Fruit fly (Drosophila melanogaster): ENCODE data around the gene apolpp.
A peak's percentile ranks its signal among the peaks of the same experiment; 100 is the strongest.

The apolpp gene

DNA sequence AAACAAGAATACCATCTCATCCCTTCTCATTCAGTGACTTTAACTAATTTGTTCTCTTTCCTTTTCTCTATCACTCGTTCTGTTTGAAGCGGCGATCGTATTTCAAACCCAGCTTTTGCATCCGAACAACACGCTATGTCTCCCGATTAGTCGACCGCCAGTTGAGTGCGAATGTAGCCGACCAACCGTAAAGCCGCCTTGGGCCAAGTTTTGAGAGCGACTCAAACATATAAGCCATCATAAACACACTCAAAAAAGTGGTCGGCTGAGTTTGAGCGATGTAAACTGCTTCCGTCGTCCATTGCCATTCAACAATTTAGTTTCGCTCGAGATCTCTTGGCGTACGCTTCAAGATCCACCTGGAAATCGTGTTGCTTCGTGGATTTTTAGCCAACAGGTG, 27.7 kb downstream of the apolpp start, which contains the start of gene sv:
Gene sv (plus strand): TSS at position 319 of the 400 bp plus-strand sequence.
- TF ChIP-seq kay (GFP tag; ENCODE audit: borderline replicate concordance) = no peak

DNA sequence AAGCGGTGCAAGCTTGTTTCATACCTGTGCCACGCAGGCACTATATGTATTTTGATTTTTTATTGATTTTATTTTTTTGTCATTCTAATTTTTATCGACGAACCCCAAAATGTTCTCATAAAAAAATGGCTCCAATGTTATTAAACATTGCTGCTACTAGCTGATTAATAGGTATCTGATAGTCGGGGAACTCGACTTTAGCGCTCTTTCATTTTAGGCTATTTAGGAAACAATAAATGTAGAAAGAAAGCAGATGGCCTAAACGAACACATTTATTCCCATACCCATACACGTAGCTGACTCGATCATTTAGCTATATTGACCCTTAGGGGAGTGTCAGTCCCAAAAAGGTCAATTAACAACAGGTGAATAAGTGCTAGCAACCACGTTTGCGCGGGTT, 29.5 kb downstream of the apolpp start:
- TF ChIP-seq CG7101 (tag; optimal IDR thresholded peaks at IDR 0.05) = no peak
- no peak for TF ChIP-seq CG12768 (GFP tag; optimal IDR thresholded peaks at IDR 0.05)
- no peak for TF ChIP-seq cnc (optimal IDR thresholded peaks at IDR 0.05)
- no peak for TF ChIP-seq Crg-1 (GFP tag; optimal IDR thresholded peaks at IDR 0.05)
- no peak for TF ChIP-seq CG11617 (GFP tag; optimal IDR thresholded peaks at IDR 0.05)
- no peak for TF ChIP-seq kay (GFP tag; ENCODE audit: borderline replicate concordance)
- TF ChIP-seq ovo (GFP tag; optimal IDR thresholded peaks at IDR 0.05) = no peak
- no peak for TF ChIP-seq CG7045 (GFP tag; optimal IDR thresholded peaks at IDR 0.05)
- TF ChIP-seq Mnt (GFP tag; optimal IDR thresholded peaks at IDR 0.05) = no peak
- no peak for TF ChIP-seq pad (GFP tag; optimal IDR thresholded peaks at IDR 0.05)
- TF ChIP-seq toe (GFP tag; optimal IDR thresholded peaks at IDR 0.05) = no peak
- no peak for TF ChIP-seq cic (GFP tag; optimal IDR thresholded peaks at IDR 0.05)
- TF ChIP-seq CG33017 (tag; optimal IDR thresholded peaks at IDR 0.05) = no peak
- TF ChIP-seq Hr96 (GFP tag; optimal IDR thresholded peaks at IDR 0.05) = no peak
- TF ChIP-seq CG14711 (tag; optimal IDR thresholded peaks at IDR 0.05) = no peak
- TF ChIP-seq CG1620 (GFP tag; optimal IDR thresholded peaks at IDR 0.05) = no peak
- TF ChIP-seq Clk (GFP tag; optimal IDR thresholded peaks at IDR 0.05) = no peak
- no peak for TF ChIP-seq bab1 (GFP tag; optimal IDR thresholded peaks at IDR 0.05)
- TF ChIP-seq tj (GFP tag; optimal IDR thresholded peaks at IDR 0.05) = no peak
- TF ChIP-seq CG5204 (GFP tag; optimal IDR thresholded peaks at IDR 0.05) = no peak

DNA sequence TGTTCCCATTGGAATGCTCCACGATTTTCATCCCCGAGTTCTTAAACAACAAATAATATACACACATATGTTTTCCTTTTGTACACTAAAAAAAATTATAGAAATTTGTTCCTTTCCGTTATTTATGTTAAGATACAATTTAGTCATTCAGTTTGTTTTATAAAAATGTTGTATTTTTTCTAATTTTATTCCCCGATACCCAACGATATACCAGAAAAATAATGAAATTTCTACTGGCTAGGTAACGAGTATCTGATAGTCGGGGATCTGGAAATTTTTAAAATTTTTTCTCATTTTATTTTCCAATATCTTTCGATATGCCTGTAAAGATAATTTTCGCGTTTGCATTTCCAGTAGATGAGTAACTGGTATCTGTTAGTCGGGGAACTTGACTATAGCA, 32.7 kb downstream of the apolpp start:
- TF ChIP-seq cic (GFP tag; optimal IDR thresholded peaks at IDR 0.05) = no peak

DNA sequence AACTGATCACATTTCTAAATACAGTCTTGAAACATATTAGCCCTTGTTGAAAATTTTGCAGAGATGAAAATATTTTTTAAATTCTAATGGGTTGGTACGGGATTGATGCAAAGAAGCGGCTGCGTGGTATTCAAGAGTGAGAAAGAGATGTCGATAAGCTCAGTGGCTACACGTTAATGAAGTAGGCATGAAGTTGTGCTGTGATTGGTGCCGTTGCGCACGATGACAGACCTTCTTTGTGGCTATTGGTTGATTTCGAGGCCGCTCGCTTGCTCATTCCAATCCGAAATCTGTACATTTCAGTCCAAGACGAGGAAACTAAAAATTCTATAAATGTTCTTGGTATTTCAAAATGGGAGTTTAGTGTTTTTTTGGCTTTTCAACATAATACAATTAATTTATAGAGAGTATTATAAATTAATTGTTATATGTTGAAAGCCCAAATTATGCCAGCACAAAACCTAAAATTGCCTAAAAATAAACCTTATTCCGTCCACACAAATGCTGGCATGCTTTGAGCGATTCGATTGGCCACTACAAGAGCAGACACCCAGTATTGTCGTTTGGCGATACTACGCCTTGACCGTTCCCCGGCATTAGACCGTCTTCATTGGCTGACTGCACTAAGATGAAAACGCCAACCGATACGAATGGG, 37.0 kb downstream of the apolpp start:
- TF ChIP-seq Crg-1 (GFP tag; optimal IDR thresholded peaks at IDR 0.05) (no peak), pad (GFP tag; optimal IDR thresholded peaks at IDR 0.05) (no peak), CG14711 (tag; optimal IDR thresholded peaks at IDR 0.05) (no peak), CG7101 (tag; optimal IDR thresholded peaks at IDR 0.05) (no peak), bab1 (GFP tag; optimal IDR thresholded peaks at IDR 0.05) (no peak), Hr96 (GFP tag; optimal IDR thresholded peaks at IDR 0.05) (no peak), CG12768 (GFP tag; optimal IDR thresholded peaks at IDR 0.05) (no peak), cnc (optimal IDR thresholded peaks at IDR 0.05) (no peak)

DNA sequence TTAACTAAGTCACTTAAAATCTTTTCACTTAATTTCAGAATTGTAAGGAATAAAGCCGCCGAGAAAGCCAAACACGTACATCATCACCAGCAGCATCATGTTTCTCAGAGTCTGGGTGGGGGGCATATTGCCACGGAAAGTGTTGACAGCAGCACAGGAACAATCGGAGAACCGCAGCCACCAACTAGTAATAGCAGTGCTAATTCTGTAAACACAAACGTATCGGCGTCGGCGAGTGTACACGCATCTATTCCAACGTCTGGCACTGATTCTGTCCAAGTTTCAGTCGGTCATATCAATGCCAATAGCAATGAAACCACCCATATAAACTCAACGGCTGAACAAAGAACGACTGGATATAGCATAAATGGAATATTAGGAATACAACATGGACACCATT, 45.3 kb downstream of the apolpp start:
- TF ChIP-seq kay (GFP tag; ENCODE audit: borderline replicate concordance) = peak; percentile 7
- TF ChIP-seq toe (GFP tag; optimal IDR thresholded peaks at IDR 0.05) = no peak

DNA sequence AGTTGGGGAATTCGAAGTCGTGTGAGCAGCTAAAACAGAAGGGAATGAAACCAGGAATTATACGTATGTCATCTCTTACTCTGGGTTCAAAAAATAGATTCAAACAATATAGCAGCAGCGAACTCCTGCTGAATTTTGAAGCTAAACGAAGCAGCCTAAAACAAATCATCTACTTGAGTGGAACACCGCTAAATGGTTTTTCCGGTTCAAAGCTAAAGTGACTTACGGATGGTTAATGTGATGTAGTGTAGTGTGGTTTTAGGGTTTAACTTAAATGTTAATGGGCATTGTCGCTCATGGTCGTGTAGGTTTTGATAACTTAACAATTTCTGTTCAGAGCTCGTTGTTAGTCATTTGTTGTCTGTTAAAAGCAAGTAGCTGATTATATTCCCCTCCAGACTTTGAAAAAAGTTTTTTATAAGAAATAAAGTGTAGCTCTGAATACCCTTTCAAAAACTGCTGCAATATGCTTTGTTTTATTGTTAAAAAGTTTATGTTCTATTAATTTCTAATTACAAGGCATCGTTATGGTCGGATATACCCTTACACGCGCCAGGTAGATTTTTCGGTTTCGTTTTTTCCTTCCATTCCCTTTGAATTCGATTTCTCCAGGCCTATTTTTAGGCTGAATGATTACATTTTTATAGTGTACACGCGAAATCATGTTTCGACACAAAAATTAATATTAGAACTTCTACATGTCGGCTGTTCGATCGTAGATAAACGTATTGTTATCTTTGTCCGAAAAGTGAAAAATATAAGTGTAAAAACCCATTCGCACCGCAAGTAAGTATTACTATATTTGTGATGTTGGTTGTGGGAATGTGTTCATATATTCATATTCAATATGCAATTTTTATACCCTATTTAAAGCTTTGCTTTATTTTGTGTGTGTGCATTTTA, 52.3 kb downstream of the apolpp start:
- no peak for TF ChIP-seq cnc (optimal IDR thresholded peaks at IDR 0.05)
- peak; percentile 9 for TF ChIP-seq Crg-1 (GFP tag; optimal IDR thresholded peaks at IDR 0.05)
- TF ChIP-seq ovo (GFP tag; optimal IDR thresholded peaks at IDR 0.05) = no peak
- peak; percentile 80 for TF ChIP-seq CG7101 (tag; optimal IDR thresholded peaks at IDR 0.05)
- TF ChIP-seq tj (GFP tag; optimal IDR thresholded peaks at IDR 0.05) = peak; percentile 14
- peak; percentile 74 for TF ChIP-seq CG14711 (tag; optimal IDR thresholded peaks at IDR 0.05)
- no peak for TF ChIP-seq Clk (GFP tag; optimal IDR thresholded peaks at IDR 0.05)
- no peak for TF ChIP-seq CG1620 (GFP tag; optimal IDR thresholded peaks at IDR 0.05)
- TF ChIP-seq kay (GFP tag; ENCODE audit: borderline replicate concordance) = peak; percentile 68
- TF ChIP-seq Hr96 (GFP tag; optimal IDR thresholded peaks at IDR 0.05) = no peak
- TF ChIP-seq toe (GFP tag; optimal IDR thresholded peaks at IDR 0.05) = no peak
- peak; percentile 10 for TF ChIP-seq CG12768 (GFP tag; optimal IDR thresholded peaks at IDR 0.05)
- TF ChIP-seq CG11617 (GFP tag; optimal IDR thresholded peaks at IDR 0.05) = peak; percentile 49
- peak; percentile 60 for TF ChIP-seq pad (GFP tag; optimal IDR thresholded peaks at IDR 0.05)
- peak; percentile 87 for TF ChIP-seq bab1 (GFP tag; optimal IDR thresholded peaks at IDR 0.05)
- TF ChIP-seq CG33017 (tag; optimal IDR thresholded peaks at IDR 0.05) = peak; percentile 50
- TF ChIP-seq cic (GFP tag; optimal IDR thresholded peaks at IDR 0.05) = no peak
- TF ChIP-seq CG5204 (GFP tag; optimal IDR thresholded peaks at IDR 0.05) = no peak
- no peak for TF ChIP-seq CG7045 (GFP tag; optimal IDR thresholded peaks at IDR 0.05)
- TF ChIP-seq Mnt (GFP tag; optimal IDR thresholded peaks at IDR 0.05) = no peak

DNA sequence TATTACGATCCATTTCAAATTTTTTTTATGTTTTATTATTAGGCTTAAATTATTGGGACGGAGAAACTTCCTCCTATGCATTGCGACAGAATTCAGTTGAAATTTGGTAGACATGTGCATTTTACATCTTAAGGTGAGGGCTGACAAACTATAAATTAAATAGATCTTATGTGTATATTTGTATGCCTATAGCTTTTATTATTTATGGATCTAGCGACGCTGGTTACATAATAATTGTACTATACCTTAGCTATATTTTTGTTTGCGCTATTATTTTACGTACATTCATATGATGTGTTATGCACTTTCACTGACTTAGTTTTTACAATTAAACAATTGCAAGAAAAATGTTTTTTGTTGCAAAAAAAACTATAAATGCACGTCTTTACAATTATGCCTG, 54.5 kb downstream of the apolpp start:
- no peak for TF ChIP-seq CG14711 (tag; optimal IDR thresholded peaks at IDR 0.05)
- no peak for TF ChIP-seq CG7101 (tag; optimal IDR thresholded peaks at IDR 0.05)
- TF ChIP-seq kay (GFP tag; ENCODE audit: borderline replicate concordance) = peak; percentile 68
